Fruit fly (Drosophila melanogaster) whole organism, embryonic: ENCODE measurements around the gene CNPYb.

Experiments
- Adf1 ChIP-seq: fragments of 200-800 bp; sonication (Bioruptor generic); IDR thresholded peaks from 2 replicates; pipeline ENCODE4 v1.3.6; 2022; ENCODE audit warnings: missing biosample characterization, missing genetic modification characterization
- CG10366 ChIP-seq: fragments of 200-800 bp; sonication (Bioruptor generic); IDR thresholded peaks from 2 replicates; pipeline ENCODE4 v1.3.6; 2022; ENCODE audit warnings: missing biosample characterization, missing genetic modification characterization
- CG10431 ChIP-seq: fragments of 200-800 bp; sonication (Bioruptor generic); optimal IDR thresholded peaks from 3 replicates; lab custom pipeline; 2018; ENCODE audit warnings: missing biosample characterization, mild to moderate bottlenecking, missing genetic modification characterization
- CG12391 ChIP-seq: fragments of 200-800 bp; sonication (Bioruptor generic); optimal IDR thresholded peaks from 3 replicates; lab custom pipeline; 2018; ENCODE audit warnings: missing biosample characterization, mild to moderate bottlenecking, missing genetic modification characterization, moderate library complexity
- CG13894 ChIP-seq: fragments of 200-800 bp; sonication (Bioruptor generic); optimal IDR thresholded peaks from 3 replicates; lab custom pipeline; 2018; ENCODE audit warnings: missing biosample characterization, mild to moderate bottlenecking, missing genetic modification characterization, moderate library complexity
- CG14441 ChIP-seq: fragments of 200-800 bp; sonication (Bioruptor generic); IDR thresholded peaks from 2 replicates; pipeline ENCODE4 v1.3.6; 2022; ENCODE audit warnings: missing biosample characterization, missing genetic modification characterization
- CG14860 ChIP-seq: fragments of 200-800 bp; sonication (Bioruptor generic); IDR thresholded peaks from 3 replicates; pipeline ENCODE4 v1.3.6; 2022; ENCODE audit warnings: missing biosample characterization, missing genetic modification characterization; ENCODE audit not compliant: partially characterized antibody
- CG15514 ChIP-seq: fragments of 200-800 bp; sonication (Bioruptor generic); optimal IDR thresholded peaks from 3 replicates; lab custom pipeline; 2017; ENCODE audit warnings: missing biosample characterization, missing genetic modification characterization, mild to moderate bottlenecking, moderate library complexity, missing genetic modification reagents
- CG31441 ChIP-seq: fragments of 200-800 bp; sonication (Bioruptor generic); IDR thresholded peaks from 2 replicates; pipeline ENCODE4 v1.3.6; 2022; ENCODE audit warnings: missing biosample characterization, missing genetic modification characterization
- CG32532 ChIP-seq: fragments of 200-800 bp; sonication (Bioruptor generic); IDR thresholded peaks from 2 replicates; pipeline ENCODE4 v1.3.6; 2022; ENCODE audit warnings: missing biosample characterization, missing genetic modification characterization
- CG33213 ChIP-seq: fragments of 200-800 bp; sonication (Bioruptor generic); optimal IDR thresholded peaks from 3 replicates; lab custom pipeline; 2016; ENCODE audit warnings: missing biosample characterization, missing genetic modification characterization
- CG33557 ChIP-seq: fragments of 200-800 bp; sonication (Bioruptor generic); optimal IDR thresholded peaks from 2 replicates; lab custom pipeline; 2019; ENCODE audit warnings: missing biosample characterization, mild to moderate bottlenecking, missing genetic modification characterization, moderate library complexity
- CG43689 ChIP-seq: fragments of 200-800 bp; sonication (Bioruptor generic); IDR thresholded peaks from 2 replicates; pipeline ENCODE4 v1.3.6; 2022; ENCODE audit warnings: missing biosample characterization, missing genetic modification characterization
- CG6765 ChIP-seq: fragments of 200-800 bp; sonication (Bioruptor generic); optimal IDR thresholded peaks from 3 replicates; lab custom pipeline; 2017; ENCODE audit warnings: missing biosample characterization, mild to moderate bottlenecking, missing genetic modification characterization
- CG6791 ChIP-seq: fragments of 200-800 bp; sonication (Bioruptor generic); IDR thresholded peaks from 3 replicates; pipeline ENCODE4 v1.3.6; 2022; ENCODE audit warnings: missing biosample characterization, missing genetic modification characterization; ENCODE audit not compliant: partially characterized antibody
- CG7745 ChIP-seq: fragments of 200-800 bp; sonication (Bioruptor generic); optimal IDR thresholded peaks from 2 replicates; lab custom pipeline; 2018; ENCODE audit warnings: missing biosample characterization, mild to moderate bottlenecking, missing genetic modification characterization, moderate library complexity
- CG7963 ChIP-seq: fragments of 200-800 bp; sonication (Bioruptor generic); IDR thresholded peaks from 3 replicates; pipeline ENCODE4 v1.3.6; 2022; ENCODE audit warnings: missing biosample characterization, missing genetic modification characterization; ENCODE audit not compliant: partially characterized antibody
- CG9215 ChIP-seq: fragments of 200-800 bp; sonication (Bioruptor generic); IDR thresholded peaks from 2 replicates; pipeline ENCODE4 v1.3.6; 2022; ENCODE audit warnings: missing biosample characterization, missing genetic modification characterization
- Chrac-16 ChIP-seq: fragments of 200-800 bp; sonication (Bioruptor generic); optimal IDR thresholded peaks from 3 replicates; lab custom pipeline; 2016; ENCODE audit warnings: missing biosample characterization, missing genetic modification characterization
- Dbx ChIP-seq: fragments of 200-800 bp; sonication (Bioruptor generic); IDR thresholded peaks from 3 replicates; pipeline ENCODE4 v1.3.6; 2022; ENCODE audit warnings: missing biosample characterization, missing genetic modification characterization
- Deaf1 ChIP-seq: fragments of 200-800 bp; optimal IDR thresholded peaks from 3 replicates; lab custom pipeline; 2019; ENCODE audit warnings: missing biosample characterization, mild to moderate bottlenecking, missing genetic modification characterization, moderate library complexity
- Dfd ChIP-seq, 2 experiments: fragments of >200 bp; optimal IDR thresholded peaks; 2 replicates each; lab custom pipeline; 2017; ENCODE audit warnings: missing biosample characterization in 2 of 2, missing genetic modification characterization in 2 of 2
- Fer2 ChIP-seq: fragments of 200-800 bp; sonication (Bioruptor generic); optimal IDR thresholded peaks from 2 replicates; lab custom pipeline; 2018; ENCODE audit warnings: missing biosample characterization, mild to moderate bottlenecking, missing genetic modification characterization, moderate library complexity
- H15 ChIP-seq: fragments of 200-800 bp; sonication (Bioruptor generic); IDR thresholded peaks from 3 replicates; pipeline ENCODE4 v1.3.6; 2022; ENCODE audit warnings: missing biosample characterization, missing genetic modification characterization
- HLH54F ChIP-seq: fragments of 200-800 bp; sonication (Bioruptor generic); optimal IDR thresholded peaks from 3 replicates; lab custom pipeline; 2016; ENCODE audit warnings: missing biosample characterization, missing genetic modification characterization
- HmgZ ChIP-seq: fragments of 200-800 bp; sonication (Bioruptor generic); optimal IDR thresholded peaks from 2 replicates; lab custom pipeline; 2018; ENCODE audit warnings: missing biosample characterization, mild to moderate bottlenecking, missing genetic modification characterization
- Hr78 ChIP-seq, 2 experiments: fragments of 200-800 bp in 1 of 2; fragments of >200 bp in 1 of 2; sonication (Bioruptor generic) in 1 of 2; optimal IDR thresholded peaks; 2 replicates each; lab custom pipeline; 2017 to 2019; ENCODE audit warnings: missing biosample characterization in 2 of 2, missing genetic modification characterization in 2 of 2, mild to moderate bottlenecking in 1 of 2, moderate library complexity in 1 of 2
- Mad ChIP-seq: fragments of 200-800 bp; sonication (Bioruptor generic); optimal IDR thresholded peaks from 2 replicates; lab custom pipeline; 2016; ENCODE audit warnings: missing biosample characterization, missing genetic modification characterization
- Med ChIP-seq: fragments of 200-800 bp; sonication (Bioruptor generic); peaks from one replicate; lab custom pipeline; 2016; ENCODE audit warnings: missing biosample characterization, missing genetic modification characterization, mild to moderate bottlenecking, inconsistent platforms, moderate library complexity
- NK7.1 ChIP-seq: fragments of 200-800 bp; sonication (Bioruptor generic); optimal IDR thresholded peaks from 3 replicates; lab custom pipeline; 2016; ENCODE audit warnings: missing biosample characterization, missing genetic modification characterization
- Pdp1 ChIP-seq, 2 experiments: fragments of 200-800 bp; sonication (Bioruptor generic); optimal IDR thresholded peaks; 3 replicates each; lab custom pipeline; 2016; ENCODE audit warnings: missing biosample characterization in 2 of 2, missing genetic modification characterization in 2 of 2, mild to moderate bottlenecking in 1 of 2, moderate library complexity in 1 of 2
- Scr ChIP-seq: fragments of 200-800 bp; sonication (Bioruptor generic); IDR thresholded peaks from 2 replicates; pipeline ENCODE4 v1.3.6; 2022; ENCODE audit warnings: missing biosample characterization, missing genetic modification characterization; ENCODE audit not compliant: partially characterized antibody
- Vsx1 ChIP-seq: fragments of 200-800 bp; sonication (Bioruptor generic); optimal IDR thresholded peaks from 2 replicates; lab custom pipeline; 2017; ENCODE audit warnings: missing biosample characterization, mild to moderate bottlenecking, missing genetic modification characterization, missing genetic modification reagents
- Xrp1 ChIP-seq: fragments of 200-800 bp; sonication (Bioruptor generic); IDR thresholded peaks from 2 replicates; pipeline ENCODE4 v1.3.6; 2022; ENCODE audit warnings: missing biosample characterization, missing genetic modification characterization
- amos ChIP-seq: fragments of 200-800 bp; sonication (Bioruptor generic); IDR thresholded peaks from 2 replicates; pipeline ENCODE4 v1.3.6; 2022; ENCODE audit warnings: missing biosample characterization, missing genetic modification characterization; ENCODE audit not compliant: partially characterized antibody
- cwo ChIP-seq: fragments of 200-800 bp; sonication (Bioruptor generic); optimal IDR thresholded peaks from 3 replicates; lab custom pipeline; 2017; ENCODE audit warnings: missing biosample characterization, missing genetic modification characterization, mild to moderate bottlenecking, moderate library complexity, missing genetic modification reagents
- dati ChIP-seq: fragments of 200-800 bp; sonication (Bioruptor generic); IDR thresholded peaks from 2 replicates; pipeline ENCODE4 v1.3.6; 2022; ENCODE audit warnings: missing biosample characterization, missing genetic modification characterization
- ham ChIP-seq: fragments of 200-800 bp; sonication (Bioruptor generic); IDR thresholded peaks from 2 replicates; pipeline ENCODE4 v1.3.6; 2022; ENCODE audit warnings: missing biosample characterization, missing genetic modification characterization
- her ChIP-seq: fragments of 200-800 bp; sonication (Bioruptor generic); optimal IDR thresholded peaks from 2 replicates; lab custom pipeline; 2016; ENCODE audit warnings: missing biosample characterization, missing genetic modification characterization
- kah ChIP-seq: fragments of 200-800 bp; sonication (Bioruptor generic); optimal IDR thresholded peaks from 2 replicates; lab custom pipeline; 2018; ENCODE audit warnings: missing biosample characterization, mild to moderate bottlenecking, missing genetic modification characterization
- mld ChIP-seq: fragments of 200-800 bp; sonication (Bioruptor generic); IDR thresholded peaks from 3 replicates; pipeline ENCODE4 v1.3.6; 2022; ENCODE audit warnings: missing biosample characterization, missing genetic modification characterization; ENCODE audit not compliant: partially characterized antibody
- pnt ChIP-seq: fragments of 200-800 bp; sonication (Bioruptor generic); optimal IDR thresholded peaks from 3 replicates; lab custom pipeline; 2016; ENCODE audit warnings: missing biosample characterization, missing genetic modification characterization
- ranshi ChIP-seq: fragments of 200-800 bp; sonication (Bioruptor generic); IDR thresholded peaks from 2 replicates; pipeline ENCODE4 v1.3.6; 2022; ENCODE audit warnings: missing biosample characterization, missing genetic modification characterization
- salm ChIP-seq: fragments of 200-800 bp; sonication (Bioruptor generic); optimal IDR thresholded peaks from 2 replicates; lab custom pipeline; 2018; ENCODE audit warnings: missing biosample characterization, mild to moderate bottlenecking, missing genetic modification characterization
- sens-2 ChIP-seq: fragments of 200-800 bp; sonication (Bioruptor generic); IDR thresholded peaks from 2 replicates; pipeline ENCODE4 v1.3.6; 2022; ENCODE audit warnings: missing biosample characterization, missing genetic modification characterization
- sqz ChIP-seq: fragments of 200-800 bp; sonication (Bioruptor generic); optimal IDR thresholded peaks from 3 replicates; lab custom pipeline; 2018; ENCODE audit warnings: missing biosample characterization, mild to moderate bottlenecking, missing genetic modification characterization
- tll ChIP-seq, 2 experiments: fragments of 200-800 bp in 1 of 2; fragments of >200 bp in 1 of 2; sonication (Bioruptor generic) in 1 of 2; optimal IDR thresholded peaks; 2 replicates each; lab custom pipeline; 2017 to 2019; ENCODE audit warnings: missing biosample characterization in 2 of 2, missing genetic modification characterization in 2 of 2, mild to moderate bottlenecking in 1 of 2, moderate library complexity in 1 of 2
- unc-4 ChIP-seq: fragments of 200-800 bp; sonication (Bioruptor generic); IDR thresholded peaks from 2 replicates; pipeline ENCODE4 v1.3.6; 2022; ENCODE audit warnings: missing biosample characterization, missing genetic modification characterization; ENCODE audit not compliant: partially characterized antibody
- vvl ChIP-seq: fragments of 200-800 bp; sonication (Bioruptor generic); IDR thresholded peaks from 2 replicates; pipeline ENCODE4 v1.3.6; 2022; ENCODE audit warnings: missing biosample characterization, missing genetic modification characterization

Gene CNPYb

DNA sequence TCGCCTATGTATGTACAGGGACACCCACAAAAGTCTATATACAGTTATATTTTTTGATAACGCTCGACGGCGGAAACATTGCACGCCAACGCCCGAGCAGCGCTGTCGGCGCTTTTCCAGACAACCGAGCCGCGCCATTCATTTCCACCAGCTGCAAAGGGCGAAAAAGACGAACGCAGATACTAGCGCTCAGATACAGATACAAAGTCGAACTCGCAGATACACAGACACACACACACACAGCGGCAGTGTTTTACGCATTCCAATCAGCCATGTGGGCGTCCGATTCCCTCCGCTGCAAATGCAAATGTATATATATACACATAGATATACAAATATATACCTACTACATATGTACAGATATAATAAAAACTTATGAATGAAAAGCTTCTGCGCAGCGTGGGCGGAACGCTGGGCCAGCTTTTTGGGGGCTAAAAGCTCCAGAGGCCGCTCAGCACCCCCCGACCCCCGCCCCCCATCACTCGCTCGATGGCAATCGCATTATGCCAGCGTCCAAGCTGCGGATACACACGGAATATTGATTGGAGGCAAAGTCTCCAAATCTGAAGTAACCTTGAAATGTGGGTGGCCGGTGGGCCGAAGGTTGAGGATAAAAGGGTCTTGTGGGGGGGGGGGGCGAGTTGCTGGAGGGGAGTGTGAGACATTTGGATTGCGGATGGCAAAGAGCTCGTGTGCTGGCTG, 4.4 kb downstream of the CNPYb start (continued):
- TF ChIP-seq CG33213 (GFP tag; lab: Kevin White, UChicago) (no peak), Dfd (GFP tag; optimal IDR thresholded peaks at IDR 0.05; lab: Kevin White, UChicago) (peak in 1 of 2 experiments; percentile 18), Hr78 (GFP tag; optimal IDR thresholded peaks at IDR 0.05; lab: Kevin White, UChicago) (peak in 1 of 2 experiments; percentile 44), pnt (GFP tag; lab: Kevin White, UChicago) (no peak), Deaf1 (peak; percentile 83), vvl (GFP tag; lab: Robert Waterston, UW) (peak; percentile 78; the same call in 1 of the 2 replicates), CG10431 (GFP tag; lab: Kevin White, UChicago) (peak; percentile 4), amos (peak; percentile 27; the same call in 1 of the 2 replicates), CG32532 (peak; percentile 51; the same call in 1 of the 2 replicates), Chrac-16 (GFP tag; lab: Kevin White, UChicago) (no peak), HLH54F (GFP tag; lab: Kevin White, UChicago) (no peak), CG9215 (GFP tag; lab: Robert Waterston, UW) (no peak), CG7963 (GFP tag; lab: Robert Waterston, UW) (no peak), tll (GFP tag; optimal IDR thresholded peaks at IDR 0.05; lab: Kevin White, UChicago) (no peak), ham (GFP tag; lab: Robert Waterston, UW) (no peak), CG6765 (GFP tag; lab: Kevin White, UChicago) (peak; percentile 25), Adf1 (peak; percentile 81), CG13894 (tag; lab: Kevin White, UChicago) (peak; percentile 63), Fer2 (tag; lab: Kevin White, UChicago) (no peak), CG12391 (no peak), her (GFP tag; lab: Kevin White, UChicago) (no peak), kah (peak; percentile 4), Dbx (GFP tag; lab: Robert Waterston, UW) (peak; percentile 51; the same call in 1 of the 3 replicates), cwo (GFP tag; lab: Kevin White, UChicago) (peak; percentile 81), Med (peak; percentile 72), dati (GFP tag; lab: Robert Waterston, UW) (no peak), H15 (no peak), CG6791 (no peak), mld (GFP tag; lab: Robert Waterston, UW) (no peak), Mad (GFP tag; lab: Kevin White, UChicago) (no peak), CG15514 (GFP tag; lab: Kevin White, UChicago) (peak; percentile 23)

DNA sequence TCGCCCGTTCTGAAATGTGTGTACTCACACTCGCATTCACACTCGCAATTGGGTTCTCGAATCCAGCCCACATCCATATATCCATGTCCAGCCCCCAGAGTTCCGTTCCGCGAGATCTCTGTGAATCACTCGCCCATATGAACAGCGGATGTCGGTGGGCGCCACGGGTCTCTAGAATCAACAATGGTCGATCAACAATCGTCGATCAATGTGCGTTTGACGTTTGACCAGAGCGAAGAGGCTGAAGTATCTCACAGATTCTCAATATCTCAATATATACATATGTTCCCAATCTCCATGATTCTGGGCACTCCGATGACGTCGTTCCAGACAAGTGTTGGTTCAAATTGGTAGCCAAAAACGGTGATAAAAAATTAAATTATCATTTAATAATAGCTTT, 6.9 kb downstream of the CNPYb start:
- TF ChIP-seq CG13894 (tag; lab: Kevin White, UChicago) = peak; percentile 50
- TF ChIP-seq sqz (GFP tag; lab: Kevin White, UChicago) = no peak
- no peak for TF ChIP-seq Mad (GFP tag; lab: Kevin White, UChicago)
- no peak for TF ChIP-seq unc-4 (GFP tag; lab: Robert Waterston, UW)
- no peak for TF ChIP-seq CG43689
- TF ChIP-seq CG10366 (GFP tag; lab: Robert Waterston, UW) = no peak
- TF ChIP-seq HmgZ = no peak
- TF ChIP-seq ranshi (GFP tag; lab: Robert Waterston, UW) = no peak
- no peak for TF ChIP-seq CG31441 (GFP tag; lab: Robert Waterston, UW)
- no peak for TF ChIP-seq CG14860
- TF ChIP-seq CG14441 (GFP tag; lab: Robert Waterston, UW) = 0 out of 2 replicates have a peak, but pooled peaks have one; percentile 7
- TF ChIP-seq CG7745 (tag; lab: Kevin White, UChicago) = no peak
- no peak for TF ChIP-seq Scr (GFP tag; lab: Robert Waterston, UW)
- no peak for TF ChIP-seq salm (tag; lab: Kevin White, UChicago)
- no peak for TF ChIP-seq Xrp1 (GFP tag; lab: Robert Waterston, UW)
- no peak for TF ChIP-seq CG33557
- TF ChIP-seq Pdp1 (GFP tag; optimal IDR thresholded peaks at IDR 0.05; lab: Kevin White, UChicago) = no peak
- TF ChIP-seq sens-2 = no peak
- TF ChIP-seq NK7.1 = no peak
- no peak for TF ChIP-seq HLH54F (GFP tag; lab: Kevin White, UChicago)
- TF ChIP-seq Vsx1 (GFP tag; lab: Kevin White, UChicago) = no peak
